Worm (Caenorhabditis elegans): ENCODE results near the gene F08F3.4.

F08F3.4 gene

DNA sequence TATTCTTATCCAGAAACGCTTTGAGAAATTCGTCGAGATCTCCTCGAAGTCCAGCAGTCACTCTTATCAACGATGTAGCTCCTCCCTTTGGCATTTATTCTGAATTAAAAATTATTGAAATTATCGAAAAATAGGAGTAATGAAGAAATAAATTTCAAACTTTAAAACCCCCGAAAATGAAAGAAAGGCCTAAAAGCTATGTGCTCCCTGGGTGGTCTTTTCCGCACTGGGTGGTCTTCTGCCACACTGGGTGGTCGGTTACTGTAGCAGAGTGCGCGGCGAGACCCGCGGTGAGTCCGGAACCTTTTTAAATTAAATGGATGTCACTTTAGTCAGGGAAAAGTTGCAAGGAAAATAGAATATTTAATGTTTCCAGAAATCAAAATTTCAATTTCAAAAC is 28.3 kb downstream of the F08F3.4 start, which contains the start of gene snpc-1.3:
snpc-1.3 (minus strand) TSS at position 101 of the 400 bp plus-strand sequence.
- TF ChIP-seq klf-2 (GFP tag; conservative IDR thresholded peaks at IDR 0.05) = no peak
- TF ChIP-seq tab-1 (GFP tag; IDR thresholded peaks at IDR 0.05) = no peak
- TF ChIP-seq T22C8.4 (GFP tag; IDR thresholded peaks at IDR 0.05) = no peak
- TF ChIP-seq ztf-23 (GFP tag; IDR thresholded peaks at IDR 0.05) = no peak
- no peak for TF ChIP-seq med-1 (GFP tag; optimal IDR thresholded peaks at IDR 0.05; ENCODE audit: insufficient read depth)
- TF ChIP-seq flt-1 (GFP tag; IDR thresholded peaks at IDR 0.05) = no peak
- no peak for TF ChIP-seq cog-1 (tag; optimal IDR thresholded peaks at IDR 0.05)

DNA sequence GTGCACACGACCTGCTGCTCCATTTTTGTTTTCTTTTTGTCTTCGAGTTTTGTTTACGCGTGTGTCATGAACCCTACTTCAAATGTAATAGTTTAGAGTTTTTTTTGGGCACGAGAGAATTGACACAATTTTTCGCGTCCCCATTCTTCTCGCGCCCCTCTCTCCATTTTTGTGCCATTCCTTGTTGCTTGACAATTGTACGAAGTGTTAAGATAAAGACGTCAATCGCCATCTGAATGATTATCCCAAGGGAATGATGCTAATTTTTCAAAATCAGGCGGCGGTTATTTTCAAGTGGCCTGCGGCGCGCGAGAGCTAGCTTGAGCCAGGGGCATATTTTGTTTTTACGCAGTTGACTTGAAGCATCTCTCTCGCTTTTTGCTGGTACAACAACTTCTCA is 31.6 kb downstream of the F08F3.4 start:
- no peak for TF ChIP-seq med-1 (GFP tag; optimal IDR thresholded peaks at IDR 0.05; ENCODE audit: insufficient read depth)
- TF ChIP-seq ref-1 (GFP tag; conservative IDR thresholded peaks at IDR 0.05) = no peak
- TF ChIP-seq klf-2 (GFP tag; conservative IDR thresholded peaks at IDR 0.05) = no peak
- no peak for TF ChIP-seq flt-1 (GFP tag; IDR thresholded peaks at IDR 0.05)
- TF ChIP-seq T22C8.4 (GFP tag; IDR thresholded peaks at IDR 0.05) = no peak
- no peak for TF ChIP-seq ztf-23 (GFP tag; IDR thresholded peaks at IDR 0.05)
- no peak for TF ChIP-seq tab-1 (GFP tag; IDR thresholded peaks at IDR 0.05)
- TF ChIP-seq cog-1 (tag; optimal IDR thresholded peaks at IDR 0.05) = no peak
- TF ChIP-seq ztf-29 (GFP tag; IDR thresholded peaks at IDR 0.05) = no peak

- TF ChIP-seq med-1 (GFP tag; optimal IDR thresholded peaks at IDR 0.05; ENCODE audit: insufficient read depth) (no peak), ref-1 (GFP tag; conservative IDR thresholded peaks at IDR 0.05) (no peak), cog-1 (tag; optimal IDR thresholded peaks at IDR 0.05) (no peak), ztf-23 (GFP tag; IDR thresholded peaks at IDR 0.05) (no peak), klf-2 (GFP tag; conservative IDR thresholded peaks at IDR 0.05) (no peak), tab-1 (GFP tag; IDR thresholded peaks at IDR 0.05) (no peak), ztf-29 (GFP tag; IDR thresholded peaks at IDR 0.05) (no peak), T22C8.4 (GFP tag; IDR thresholded peaks at IDR 0.05) (no peak), flt-1 (GFP tag; IDR thresholded peaks at IDR 0.05) (no peak)
These were observed 33.3 kb downstream of the F08F3.4 start for ce11 chrV:5444037-5444436.

- TF ChIP-seq klf-2 (GFP tag; conservative IDR thresholded peaks at IDR 0.05) (no peak), cog-1 (tag; optimal IDR thresholded peaks at IDR 0.05) (no peak), flt-1 (GFP tag; IDR thresholded peaks at IDR 0.05) (no peak), ztf-29 (GFP tag; IDR thresholded peaks at IDR 0.05) (no peak), med-1 (GFP tag; optimal IDR thresholded peaks at IDR 0.05; ENCODE audit: insufficient read depth) (no peak), tab-1 (GFP tag; IDR thresholded peaks at IDR 0.05) (no peak)
These were observed 35.1 kb downstream of the F08F3.4 start, which contains the start of gene F08F3.1 for ce11 chrV:5445839-5446238. TSS of gene F08F3.1 (plus strand) at chrV:5446139.

DNA sequence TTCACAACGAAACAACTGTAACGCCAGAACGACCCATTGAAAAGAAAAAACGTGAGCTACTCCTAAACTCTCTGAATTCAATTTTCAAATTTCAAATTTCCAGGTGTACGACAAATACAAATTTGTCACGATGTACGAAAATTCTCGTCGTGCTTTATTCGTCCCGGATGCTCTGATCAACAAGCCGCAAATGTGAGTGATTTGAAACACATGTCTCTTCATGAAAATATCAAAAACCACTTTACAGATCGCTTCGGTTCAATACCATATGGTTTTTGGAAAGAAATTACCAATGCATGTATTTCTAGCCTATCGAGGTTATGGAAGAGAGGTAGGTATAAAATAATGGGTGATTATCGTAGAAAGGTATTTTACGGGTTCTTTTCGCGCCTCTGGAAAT is 36.3 kb downstream of the F08F3.4 start:
- TF ChIP-seq ztf-23 (GFP tag; IDR thresholded peaks at IDR 0.05) (no peak), T22C8.4 (GFP tag; IDR thresholded peaks at IDR 0.05) (no peak), flt-1 (GFP tag; IDR thresholded peaks at IDR 0.05) (no peak), cog-1 (tag; optimal IDR thresholded peaks at IDR 0.05) (no peak), klf-2 (GFP tag; conservative IDR thresholded peaks at IDR 0.05) (no peak), ztf-29 (GFP tag; IDR thresholded peaks at IDR 0.05) (no peak), ref-1 (GFP tag; conservative IDR thresholded peaks at IDR 0.05) (no peak), tab-1 (GFP tag; IDR thresholded peaks at IDR 0.05) (no peak), med-1 (GFP tag; optimal IDR thresholded peaks at IDR 0.05; ENCODE audit: insufficient read depth) (no peak)

DNA sequence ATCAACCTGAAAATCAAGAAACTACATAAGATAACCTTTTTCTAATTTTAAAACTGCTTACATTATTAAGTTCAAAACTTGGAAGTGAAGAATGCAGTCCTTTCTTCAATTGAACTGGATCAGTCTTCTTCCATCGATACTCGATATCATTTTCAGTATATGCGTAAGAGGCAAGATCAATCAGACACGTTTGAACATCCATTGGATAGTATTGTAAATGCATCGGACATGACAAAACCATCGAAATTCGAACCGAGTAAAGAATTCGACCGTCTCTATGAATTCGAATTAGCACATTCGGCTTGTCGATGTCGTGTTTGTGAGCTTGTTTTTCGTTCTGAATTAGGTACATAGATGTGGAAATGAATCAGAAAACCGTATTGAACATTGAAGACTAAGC is 40.0 kb downstream of the F08F3.4 start:
- no peak for TF ChIP-seq ref-1 (GFP tag; conservative IDR thresholded peaks at IDR 0.05)
- no peak for TF ChIP-seq T22C8.4 (GFP tag; IDR thresholded peaks at IDR 0.05)
- no peak for TF ChIP-seq ztf-29 (GFP tag; IDR thresholded peaks at IDR 0.05)
- TF ChIP-seq ztf-23 (GFP tag; IDR thresholded peaks at IDR 0.05) = no peak
- TF ChIP-seq flt-1 (GFP tag; IDR thresholded peaks at IDR 0.05) = no peak
- TF ChIP-seq med-1 (GFP tag; optimal IDR thresholded peaks at IDR 0.05; ENCODE audit: insufficient read depth) = no peak
- TF ChIP-seq klf-2 (GFP tag; conservative IDR thresholded peaks at IDR 0.05) = no peak
- no peak for TF ChIP-seq tab-1 (GFP tag; IDR thresholded peaks at IDR 0.05)
- TF ChIP-seq cog-1 (tag; optimal IDR thresholded peaks at IDR 0.05) = no peak

ce11 chrV:5453615-5454014 is 42.9 kb downstream of the F08F3.4 start, which contains the start of gene glc-3:
TSS of gene glc-3 (minus strand) at chrV:5453715.
- no peak for TF ChIP-seq tab-1 (GFP tag; IDR thresholded peaks at IDR 0.05)
- TF ChIP-seq cog-1 (tag; optimal IDR thresholded peaks at IDR 0.05) = no peak
- no peak for TF ChIP-seq ref-1 (GFP tag; conservative IDR thresholded peaks at IDR 0.05)

ce11 chrV:5454955-5455354 is 44.2 kb downstream of the F08F3.4 start:
- TF ChIP-seq cog-1 (tag; optimal IDR thresholded peaks at IDR 0.05) (no peak), tab-1 (GFP tag; IDR thresholded peaks at IDR 0.05) (no peak), klf-2 (GFP tag; conservative IDR thresholded peaks at IDR 0.05) (no peak), T22C8.4 (GFP tag; IDR thresholded peaks at IDR 0.05) (no peak), flt-1 (GFP tag; IDR thresholded peaks at IDR 0.05) (no peak), med-1 (GFP tag; optimal IDR thresholded peaks at IDR 0.05; ENCODE audit: insufficient read depth) (no peak), ztf-29 (GFP tag; IDR thresholded peaks at IDR 0.05) (no peak), ref-1 (GFP tag; conservative IDR thresholded peaks at IDR 0.05) (no peak), ztf-23 (GFP tag; IDR thresholded peaks at IDR 0.05) (no peak)

ce11 chrV:5459806-5460205 is 49.1 kb downstream of the F08F3.4 start, which contains the start of gene ZC317.2:
TSS of gene ZC317.2 (plus strand) at chrV:5460106.
- no peak for TF ChIP-seq cog-1 (tag; optimal IDR thresholded peaks at IDR 0.05)
- TF ChIP-seq tab-1 (GFP tag; IDR thresholded peaks at IDR 0.05) = no peak

Data from whole organism, midembryonic.